Fruit fly (Drosophila melanogaster): Measurements from ENCODE around the gene Apc2.

Gene Apc2

DNA sequence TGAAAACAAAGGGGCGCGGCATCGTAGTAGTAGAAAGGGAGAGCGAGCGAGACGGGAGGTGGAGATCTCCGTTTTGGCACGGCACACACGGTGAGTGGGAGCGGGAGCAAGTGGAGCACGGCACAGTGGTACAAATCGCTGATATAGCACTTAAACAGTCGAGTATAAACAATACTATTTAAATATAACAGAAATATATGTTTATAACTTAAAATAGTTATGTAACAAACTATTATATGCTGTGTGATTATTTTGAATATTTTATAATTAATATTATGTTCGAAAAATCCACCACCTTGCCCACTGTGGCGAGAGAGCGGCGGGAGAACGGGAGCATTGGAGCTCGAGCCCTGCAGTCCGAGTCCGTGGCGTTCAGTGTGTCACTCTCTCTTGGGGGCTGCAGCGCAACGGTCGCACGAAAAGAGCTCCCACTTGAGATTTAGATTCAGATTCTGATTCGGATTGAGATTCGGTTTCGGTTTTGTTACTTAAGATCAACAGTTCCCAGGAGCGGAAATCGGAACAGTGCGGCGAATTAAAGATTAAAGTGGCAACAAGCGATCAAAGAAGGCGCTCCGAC is 22.7 kb upstream of the Apc2 start, which contains the start of gene Kal1 (continued):
- TF ChIP-seq Mad (GFP tag; optimal IDR thresholded peaks at IDR 0.05) (peak; percentile 22), CG18764 (GFP tag; optimal IDR thresholded peaks at IDR 0.05) (peak; percentile 81), CG32532 (GFP tag; IDR thresholded peaks at IDR 0.05) (peak; percentile 87), kay (GFP tag; optimal IDR thresholded peaks at IDR 0.05) (peak; percentile 62), MESR4 (GFP tag; optimal IDR thresholded peaks at IDR 0.05) (peak; percentile 35), CG12299 (tag; optimal IDR thresholded peaks at IDR 0.05) (peak; percentile 89), gt (GFP tag; IDR thresholded peaks at IDR 0.05) (peak; percentile 60; the same call in 1 of the 2 replicates), BtbVII (GFP tag; optimal IDR thresholded peaks at IDR 0.05) (peak; percentile 90), CG6683 (GFP tag; optimal IDR thresholded peaks at IDR 0.05) (peak; percentile 85), CG11696 (GFP tag; IDR thresholded peaks at IDR 0.05) (peak; percentile 47), ssp (GFP tag; IDR thresholded peaks at IDR 0.05) (peak; percentile 76), CG3065 (GFP tag; optimal IDR thresholded peaks at IDR 0.05) (peak; percentile 71), CG30403 (GFP tag; optimal IDR thresholded peaks at IDR 0.05) (peak; percentile 88), tup (GFP tag; optimal IDR thresholded peaks at IDR 0.05) (peak; percentile 56), CG9215 (GFP tag; IDR thresholded peaks at IDR 0.05) (peak; percentile 59), Dek (tag; optimal IDR thresholded peaks at IDR 0.05) (peak; percentile 61), CG16813 (GFP tag; IDR thresholded peaks at IDR 0.05; ENCODE audit: partially characterized antibody) (no peak), tgo (GFP tag; IDR thresholded peaks at IDR 0.05) (peak; percentile 93), jigr1 (GFP tag; IDR thresholded peaks at IDR 0.05) (peak; percentile 80), Hmx (GFP tag; optimal IDR thresholded peaks at IDR 0.05) (no peak), CG3847 (GFP tag; IDR thresholded peaks at IDR 0.05) (peak; percentile 87), CG2889 (GFP tag; IDR thresholded peaks at IDR 0.05) (peak; percentile 78; the same call in 2 of the 3 replicates), aop (GFP tag; IDR thresholded peaks at IDR 0.05) (0 out of 2 replicates have a peak, but pooled peaks have one; percentile 28), CG30020 (tag; optimal IDR thresholded peaks at IDR 0.05) (peak; percentile 64), CG34224 (GFP tag; IDR thresholded peaks at IDR 0.05; ENCODE audit: partially characterized antibody) (no peak), kah (GFP tag; optimal IDR thresholded peaks at IDR 0.05) (peak; percentile 90), CG9817 (tag; optimal IDR thresholded peaks at IDR 0.05) (peak; percentile 66), schlank (tag; optimal IDR thresholded peaks at IDR 0.05) (peak; percentile 46), CG15696 (tag; optimal IDR thresholded peaks at IDR 0.05) (peak; percentile 53), lab (GFP tag; optimal IDR thresholded peaks at IDR 0.05) (peak; percentile 96), CG13624 (GFP tag; optimal IDR thresholded peaks at IDR 0.05) (no peak), cato (GFP tag; optimal IDR thresholded peaks at IDR 0.05; ENCODE audit: borderline replicate concordance) (peak; percentile 78), fd3F (GFP tag; optimal IDR thresholded peaks at IDR 0.05) (peak; percentile 80), CG10147 (GFP tag; optimal IDR thresholded peaks at IDR 0.05) (peak; percentile 79), CG6765 (GFP tag; optimal IDR thresholded peaks at IDR 0.05) (peak; percentile 74), unc-4 (GFP tag; IDR thresholded peaks at IDR 0.05; ENCODE audit: partially characterized antibody) (no peak), klu (GFP tag; IDR thresholded peaks at IDR 0.05) (peak; percentile 49), CG4360 (GFP tag; IDR thresholded peaks at IDR 0.05) (peak; percentile 68), CG11247 (GFP tag; IDR thresholded peaks at IDR 0.05) (peak; percentile 78), CG2202 (tag; optimal IDR thresholded peaks at IDR 0.05) (peak; percentile 94), D19A (tag; optimal IDR thresholded peaks at IDR 0.05) (peak; percentile 93), CG15269 (tag; optimal IDR thresholded peaks at IDR 0.05) (peak; percentile 93), CG3407 (GFP tag; optimal IDR thresholded peaks at IDR 0.05) (peak; percentile 94), ara (GFP tag; IDR thresholded peaks at IDR 0.05) (peak; percentile 92), CG8089 (GFP tag; optimal IDR thresholded peaks at IDR 0.05) (no peak), Lpt (GFP tag; optimal IDR thresholded peaks at IDR 0.05) (no peak), CkIIα-i1 (GFP tag; IDR thresholded peaks at IDR 0.05) (no peak), CG17912 (GFP tag; optimal IDR thresholded peaks at IDR 0.05) (peak; percentile 5), CG8765 (GFP tag; IDR thresholded peaks at IDR 0.05) (0 out of 2 replicates have a peak, but pooled peaks have one; percentile 34), TFAM (GFP tag; optimal IDR thresholded peaks at IDR 0.05) (peak; percentile 63)

Measured in whole organism, embryonic.